Fruit fly (Drosophila melanogaster) whole organism, adult: ENCODE results near the gene Rab11.

ENCODE experiments used
- Crg-1 ChIP-seq: fragments of 200-800 bp; sonication (Bioruptor generic); optimal IDR thresholded peaks from 2 replicates; lab custom pipeline; 2016; ENCODE audit warnings: missing biosample characterization, missing genetic modification characterization
- bab1 ChIP-seq: fragments of 200-800 bp; sonication (Bioruptor generic); optimal IDR thresholded peaks from 3 replicates; lab custom pipeline; 2019; ENCODE audit warnings: missing biosample characterization, mild to moderate bottlenecking, missing genetic modification characterization, moderate library complexity
- toe ChIP-seq: fragments of 200-800 bp; sonication (Bioruptor generic); optimal IDR thresholded peaks from 2 replicates; lab custom pipeline; 2016; ENCODE audit warnings: missing biosample characterization, missing genetic modification characterization

- peak; percentile 94 for TF ChIP-seq bab1 (GFP tag; lab: Kevin White, UChicago)
- peak; percentile 95 for TF ChIP-seq toe (GFP tag; lab: Kevin White, UChicago)
- peak; percentile 74 for TF ChIP-seq Crg-1
These were observed 13.5 kb upstream of the Rab11 start, which contains the start of gene RhoGAP93B for dm6 chr3R:21097631-21098117.
